Fruit fly (Drosophila melanogaster) whole organism, adult: ENCODE data around the gene CG15760.

ENCODE experiments used
- CG33017 ChIP-seq: fragments of 200-800 bp; sonication (Bioruptor generic); optimal IDR thresholded peaks from 2 replicates; lab custom pipeline; 2018; ENCODE audit warnings: missing biosample characterization, mild to moderate bottlenecking, missing genetic modification characterization, moderate library complexity
- tj ChIP-seq: fragments of 200-800 bp; sonication (Bioruptor generic); optimal IDR thresholded peaks from 3 replicates; lab custom pipeline; 2017; ENCODE audit warnings: missing biosample characterization, mild to moderate bottlenecking, missing genetic modification characterization, moderate library complexity

DNA sequence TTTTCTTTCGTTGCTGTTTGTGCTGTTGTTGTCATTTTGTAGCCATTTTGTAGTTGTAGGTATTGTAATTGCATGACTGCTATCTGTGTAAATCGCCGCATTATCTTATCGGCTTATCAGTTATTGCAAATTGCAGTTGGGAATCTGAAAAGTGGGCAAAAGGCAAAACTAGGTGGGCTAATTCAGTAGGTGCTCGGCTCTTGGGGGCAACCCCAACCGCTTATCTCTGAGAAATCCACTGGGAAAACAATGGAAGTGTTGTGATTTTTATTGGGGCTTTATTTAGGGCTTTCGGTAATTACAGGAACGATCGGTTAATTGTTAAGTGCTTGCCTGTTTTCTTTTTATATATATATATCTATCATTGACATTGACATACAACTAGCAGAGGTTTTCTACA lies 18.3 kb upstream of the CG15760 start:
- TF ChIP-seq tj (GFP tag; lab: Kevin White, UChicago) (peak; percentile 4), CG33017 (no peak)
